Fruit fly (Drosophila melanogaster) whole organism, prepupa: ENCODE results near the gene CG7509.

ENCODE experiments used
- Blimp-1 ChIP-seq: fragments of 200-800 bp; sonication (Bioruptor generic); optimal IDR thresholded peaks from 3 replicates; lab custom pipeline; 2017; ENCODE audit warnings: missing biosample characterization, missing genetic modification characterization, mild to moderate bottlenecking, moderate library complexity, missing genetic modification reagents
- CG10631 ChIP-seq: fragments of 200-800 bp; sonication (Bioruptor generic); optimal IDR thresholded peaks from 2 replicates; lab custom pipeline; 2016; ENCODE audit warnings: missing biosample characterization, missing genetic modification characterization
- CG11294 ChIP-seq: fragments of 200-800 bp; sonication (Bioruptor generic); IDR thresholded peaks from 2 replicates; pipeline ENCODE4 v1.3.6; 2022; ENCODE audit warnings: missing biosample characterization, missing genetic modification characterization
- CG11762 ChIP-seq: fragments of 200-800 bp; sonication (Bioruptor generic); optimal IDR thresholded peaks from 3 replicates; lab custom pipeline; 2016; ENCODE audit warnings: missing biosample characterization, missing genetic modification characterization; ENCODE audit not compliant: insufficient read depth
- CG11902 ChIP-seq: fragments of 200-800 bp; sonication (Bioruptor generic); optimal IDR thresholded peaks from 3 replicates; lab custom pipeline; 2016; ENCODE audit warnings: missing biosample characterization, missing genetic modification characterization
- CG16779 ChIP-seq: fragments of 200-800 bp; sonication (Bioruptor generic); optimal IDR thresholded peaks from 3 replicates; lab custom pipeline; 2017; ENCODE audit warnings: missing biosample characterization, mild to moderate bottlenecking, missing genetic modification characterization
- CG3032 ChIP-seq: fragments of 200-800 bp; optimal IDR thresholded peaks from 2 replicates; lab custom pipeline; 2019; ENCODE audit warnings: missing biosample characterization, mild to moderate bottlenecking, missing genetic modification characterization, moderate library complexity
- CG31627 ChIP-seq: fragments of 200-800 bp; sonication (Bioruptor generic); optimal IDR thresholded peaks from 3 replicates; lab custom pipeline; 2016; ENCODE audit warnings: missing biosample characterization, missing genetic modification characterization
- CG32006 ChIP-seq: fragments of 200-800 bp; sonication (Bioruptor generic); optimal IDR thresholded peaks from 3 replicates; lab custom pipeline; 2017; ENCODE audit warnings: missing biosample characterization, mild to moderate bottlenecking, missing genetic modification characterization
- CG34406 ChIP-seq: fragments of 200-800 bp; sonication (Bioruptor generic); optimal IDR thresholded peaks from 3 replicates; lab custom pipeline; 2016; ENCODE audit warnings: missing biosample characterization, missing genetic modification characterization
- CG4318 ChIP-seq: fragments of 200-800 bp; sonication (Bioruptor generic); optimal IDR thresholded peaks from 3 replicates; lab custom pipeline; 2017; ENCODE audit warnings: missing biosample characterization, mild to moderate bottlenecking, missing genetic modification characterization
- CG6163 ChIP-seq: fragments of 200-800 bp; sonication (Bioruptor generic); IDR thresholded peaks from 3 replicates; pipeline ENCODE4 v1.3.6; 2022; ENCODE audit warnings: missing biosample characterization, missing genetic modification characterization
- CG6792 ChIP-seq: fragments of 200-800 bp; sonication (Bioruptor generic); optimal IDR thresholded peaks from 3 replicates; lab custom pipeline; 2016; ENCODE audit warnings: missing biosample characterization, missing genetic modification characterization
- CG6854 ChIP-seq: fragments of 200-800 bp; sonication (Bioruptor generic); optimal IDR thresholded peaks from 2 replicates; lab custom pipeline; 2017; ENCODE audit warnings: missing biosample characterization, mild to moderate bottlenecking, missing genetic modification characterization
- CG7368 ChIP-seq: fragments of 200-800 bp; sonication (Bioruptor generic); optimal IDR thresholded peaks from 3 replicates; lab custom pipeline; 2016; ENCODE audit warnings: missing biosample characterization, missing genetic modification characterization
- CG8119 ChIP-seq: fragments of 200-800 bp; sonication (Bioruptor generic); IDR thresholded peaks from 3 replicates; pipeline ENCODE4 v1.3.6; 2022; ENCODE audit warnings: missing biosample characterization, missing genetic modification characterization
- CG8319 ChIP-seq: fragments of 200-800 bp; sonication (Bioruptor generic); optimal IDR thresholded peaks from 3 replicates; lab custom pipeline; 2016; ENCODE audit warnings: missing biosample characterization, missing genetic modification characterization
- CG8632 ChIP-seq: fragments of 200-800 bp; sonication (Bioruptor generic); optimal IDR thresholded peaks from 3 replicates; lab custom pipeline; 2016; ENCODE audit warnings: missing biosample characterization, missing genetic modification characterization
- CG9139 ChIP-seq: fragments of 200-800 bp; sonication (Bioruptor generic); optimal IDR thresholded peaks from 3 replicates; lab custom pipeline; 2017; ENCODE audit warnings: missing biosample characterization, mild to moderate bottlenecking, missing genetic modification characterization
- Eip78C ChIP-seq: fragments of 200-800 bp; sonication (Bioruptor generic); peaks from one replicate; lab custom pipeline; 2016; ENCODE audit warnings: missing biosample characterization, missing genetic modification characterization
- Hr38 ChIP-seq: sonication (Bioruptor generic); optimal IDR thresholded peaks from 2 replicates; lab custom pipeline; 2016; ENCODE audit warnings: missing biosample characterization, missing genetic modification characterization
- Hr39 ChIP-seq: fragments of 200-800 bp; sonication (Bioruptor generic); optimal IDR thresholded peaks from 2 replicates; lab custom pipeline; 2016; ENCODE audit warnings: missing biosample characterization, missing genetic modification characterization
- Hr4 ChIP-seq: fragments of 200-800 bp; sonication (Bioruptor generic); optimal IDR thresholded peaks from 3 replicates; lab custom pipeline; 2016; ENCODE audit warnings: missing biosample characterization, missing genetic modification characterization
- Met ChIP-seq: fragments of 200-800 bp; sonication (Bioruptor generic); optimal IDR thresholded peaks from 3 replicates; lab custom pipeline; 2016; ENCODE audit warnings: missing biosample characterization, missing genetic modification characterization
- OdsH ChIP-seq: fragments of 200-800 bp; sonication (Bioruptor generic); optimal IDR thresholded peaks from 3 replicates; lab custom pipeline; 2016; ENCODE audit warnings: missing biosample characterization, missing genetic modification characterization
- Smox ChIP-seq: fragments of 200-800 bp; sonication (Bioruptor generic); optimal IDR thresholded peaks from 3 replicates; lab custom pipeline; 2016; ENCODE audit warnings: missing biosample characterization, missing genetic modification characterization
- Sox14 ChIP-seq: fragments of 200-800 bp; sonication (Bioruptor generic); optimal IDR thresholded peaks from 3 replicates; lab custom pipeline; 2016; ENCODE audit warnings: missing biosample characterization, missing genetic modification characterization
- Sox15 ChIP-seq: fragments of 200-800 bp; sonication (Bioruptor generic); optimal IDR thresholded peaks from 3 replicates; lab custom pipeline; 2016; ENCODE audit warnings: missing biosample characterization, missing genetic modification characterization
- achi ChIP-seq: fragments of 200-800 bp; sonication (Bioruptor generic); optimal IDR thresholded peaks from 3 replicates; lab custom pipeline; 2016; ENCODE audit warnings: missing biosample characterization, missing genetic modification characterization
- cyc ChIP-seq: fragments of 200-800 bp; sonication (Bioruptor generic); optimal IDR thresholded peaks from 3 replicates; lab custom pipeline; 2016; ENCODE audit warnings: missing biosample characterization, missing genetic modification characterization
- dsx ChIP-seq: fragments of 200-800 bp; optimal IDR thresholded peaks from 3 replicates; lab custom pipeline; 2019; ENCODE audit warnings: missing biosample characterization, mild to moderate bottlenecking, missing genetic modification characterization, moderate library complexity; ENCODE audit not compliant: poor library complexity, severe bottlenecking
- eg ChIP-seq: fragments of 200-800 bp; sonication (Bioruptor generic); IDR thresholded peaks from 3 replicates; pipeline ENCODE4 v1.3.6; 2022; ENCODE audit warnings: missing biosample characterization, missing genetic modification characterization
- esn ChIP-seq: fragments of 200-800 bp; sonication (Bioruptor generic); optimal IDR thresholded peaks from 2 replicates; lab custom pipeline; 2016; ENCODE audit warnings: missing biosample characterization, mild to moderate bottlenecking, missing genetic modification characterization, moderate library complexity
- fd59A ChIP-seq: fragments of 200-800 bp; sonication (Bioruptor generic); optimal IDR thresholded peaks from 2 replicates; lab custom pipeline; 2017; ENCODE audit warnings: missing biosample characterization, mild to moderate bottlenecking, missing genetic modification characterization, missing genetic modification reagents
- lz ChIP-seq: fragments of 200-800 bp; sonication (Bioruptor generic); optimal IDR thresholded peaks from 3 replicates; lab custom pipeline; 2016; ENCODE audit warnings: missing biosample characterization, missing genetic modification characterization
- net ChIP-seq: fragments of 200-800 bp; sonication (Bioruptor generic); optimal IDR thresholded peaks from 3 replicates; lab custom pipeline; 2016; ENCODE audit warnings: missing biosample characterization, missing genetic modification characterization
- pdm3 ChIP-seq: fragments of 200-800 bp; sonication (Bioruptor generic); optimal IDR thresholded peaks from 3 replicates; lab custom pipeline; 2016; ENCODE audit warnings: missing biosample characterization, missing genetic modification characterization
- salr ChIP-seq, 2 experiments: fragments of 200-800 bp; sonication (Bioruptor generic); optimal IDR thresholded peaks; 3 replicates each; lab custom pipeline; 2016 to 2018; ENCODE audit warnings: missing biosample characterization in 2 of 2, missing genetic modification characterization in 2 of 2, mild to moderate bottlenecking in 1 of 2
- ss ChIP-seq, 2 experiments: fragments of 200-800 bp; sonication (Bioruptor generic); optimal IDR thresholded peaks; 2 replicates in 1 of 2; 3 replicates in 1 of 2; lab custom pipeline; 2017 to 2018; ENCODE audit warnings: mild to moderate bottlenecking in 2 of 2, missing biosample characterization in 2 of 2, missing genetic modification characterization in 2 of 2, moderate library complexity in 1 of 2
- svp ChIP-seq: fragments of 200-800 bp; sonication (Bioruptor generic); peaks from one replicate; lab custom pipeline; 2016; ENCODE audit warnings: missing biosample characterization, missing genetic modification characterization
- topi ChIP-seq: fragments of 200-800 bp; sonication (Bioruptor generic); optimal IDR thresholded peaks from 3 replicates; lab custom pipeline; 2016; ENCODE audit warnings: missing biosample characterization, missing genetic modification characterization
- vri ChIP-seq: fragments of 200-800 bp; sonication (Bioruptor generic); optimal IDR thresholded peaks from 3 replicates; lab custom pipeline; 2016; ENCODE audit warnings: missing biosample characterization, mild to moderate bottlenecking, missing genetic modification characterization

CG7509 gene

DNA sequence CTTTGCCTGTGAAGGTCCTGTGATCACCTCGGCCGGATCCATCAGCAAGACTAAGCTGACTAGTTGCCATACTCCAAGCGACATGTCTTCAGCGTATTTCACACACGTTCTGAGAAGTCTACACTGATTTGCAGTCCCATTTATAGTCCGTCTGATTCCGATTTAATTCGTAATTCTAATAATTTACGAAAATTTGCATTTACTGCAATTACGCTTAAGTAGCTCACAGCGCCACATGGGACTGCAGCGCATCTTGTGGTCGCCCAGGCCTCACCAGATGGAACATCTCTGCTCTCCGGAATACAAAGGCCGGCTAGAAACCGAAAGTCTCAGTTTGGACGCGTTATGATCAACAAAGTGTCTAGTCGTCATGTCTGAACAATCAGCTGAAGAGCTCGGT is at the start of gene CG7509:
Gene CG7509, minus strand, starts transcription at position 101 of the 400 bp plus-strand sequence.
- TF ChIP-seq vri (GFP tag; lab: Kevin White, UChicago), result no peak
- no peak for TF ChIP-seq CG11294 (GFP tag; lab: Robert Waterston, UW)
- no peak for TF ChIP-seq CG34406
- TF ChIP-seq Sox14, result no peak
- no peak for TF ChIP-seq CG10631 (GFP tag; lab: Kevin White, UChicago)
- no peak for TF ChIP-seq CG8319 (GFP tag; lab: Kevin White, UChicago)
- no peak for TF ChIP-seq fd59A (GFP tag; lab: Kevin White, UChicago)
- TF ChIP-seq, all 60 proteins: peak for 0

DNA sequence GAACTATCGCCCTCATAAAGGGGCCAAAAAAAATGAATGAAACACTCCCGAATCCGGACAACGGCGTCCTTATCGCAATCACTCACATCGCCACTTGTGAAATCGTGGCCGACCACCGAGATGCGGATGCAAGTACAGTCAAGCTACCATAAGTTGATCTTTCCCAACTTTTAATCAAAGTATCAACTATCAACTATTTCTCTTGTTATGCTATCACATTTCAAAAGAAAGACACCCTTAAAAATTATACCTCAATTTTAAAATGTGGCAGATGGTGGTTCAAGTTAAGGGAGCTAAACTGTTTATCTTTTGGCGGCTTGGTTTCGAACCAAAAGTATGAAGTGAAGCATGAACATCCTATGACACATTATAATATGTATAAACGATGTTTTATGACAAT is 49.1 kb upstream of the CG7509 start:
- TF ChIP-seq cyc (GFP tag; lab: Kevin White, UChicago) (peak; percentile 19), Hr39 (GFP tag; lab: Kevin White, UChicago) (peak; percentile 37), CG6792 (peak; percentile 10), svp (GFP tag; lab: Kevin White, UChicago) (peak; percentile 93), CG11762 (GFP tag; lab: Kevin White, UChicago) (no peak), Smox (peak; percentile 13), CG3032 (tag; lab: Kevin White, UChicago) (no peak), topi (peak; percentile 25), CG8632 (GFP tag; lab: Kevin White, UChicago) (no peak), lz (GFP tag; lab: Kevin White, UChicago) (peak; percentile 12), Eip78C (GFP tag; lab: Kevin White, UChicago) (peak; percentile 68), Met (GFP tag; lab: Kevin White, UChicago) (peak; percentile 0), CG31627 (GFP tag; lab: Kevin White, UChicago) (peak; percentile 17)

DNA sequence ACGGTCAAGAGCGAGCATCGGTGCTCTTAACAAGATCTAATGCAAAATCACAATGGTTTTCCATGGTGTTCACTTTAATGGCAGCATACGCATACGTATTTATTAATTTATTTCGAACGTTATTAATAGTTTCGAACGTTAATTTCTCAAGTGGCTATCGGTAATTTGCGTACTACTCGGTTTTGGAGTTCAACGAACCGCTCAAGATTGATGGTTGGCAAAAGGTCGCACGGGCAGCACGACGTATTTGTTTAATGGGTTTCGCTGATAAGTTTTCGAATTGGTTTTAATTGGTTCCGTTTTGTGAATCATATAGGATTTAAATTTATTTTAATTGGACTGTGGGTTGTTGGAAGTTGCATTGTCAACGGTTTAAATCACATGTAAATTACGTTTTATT is 48.0 kb upstream of the CG7509 start:
- TF ChIP-seq svp (GFP tag; lab: Kevin White, UChicago), result peak; percentile 83
- no peak for TF ChIP-seq eg (GFP tag; lab: Robert Waterston, UW)
- no peak for TF ChIP-seq Met (GFP tag; lab: Kevin White, UChicago)

DNA sequence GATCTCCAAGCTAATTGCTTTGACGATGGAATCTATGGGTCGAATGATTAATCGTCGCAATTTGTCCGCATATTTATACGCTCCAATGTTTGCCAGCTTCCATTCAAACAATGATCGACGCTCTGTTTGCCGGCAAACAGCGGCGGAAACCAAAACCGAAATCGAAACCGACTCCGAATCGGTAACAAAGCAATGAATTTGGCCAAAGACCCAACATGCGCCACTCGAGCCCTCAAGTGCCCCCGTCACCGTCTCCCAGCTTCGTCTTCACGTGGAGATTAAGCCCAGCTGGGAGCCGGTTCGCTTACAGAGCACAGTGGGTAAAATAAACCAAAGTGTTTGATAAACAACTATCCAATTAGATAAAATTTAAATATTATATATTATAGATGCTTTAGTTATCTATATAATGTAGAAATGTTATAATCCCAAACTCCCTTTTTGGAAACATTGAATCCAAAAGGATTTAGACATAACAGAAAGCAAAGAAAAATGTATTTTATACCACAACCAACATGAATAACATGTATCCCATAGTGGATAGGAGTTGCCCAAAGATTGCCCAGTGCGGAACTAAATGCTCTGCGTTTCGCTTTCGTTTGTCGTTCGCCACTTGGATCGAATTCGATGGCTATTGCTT is 47.5 kb upstream of the CG7509 start, which contains the start of gene CG32237:
Gene CG32237, minus strand, starts transcription at position 51 of the 640 bp plus-strand sequence.
- TF ChIP-seq Eip78C (GFP tag; lab: Kevin White, UChicago), result peak; percentile 19
- TF ChIP-seq achi (GFP tag; lab: Kevin White, UChicago), result peak; percentile 13
- peak; percentile 4 for TF ChIP-seq OdsH
- TF ChIP-seq esn (GFP tag; lab: Kevin White, UChicago), result no peak

DNA sequence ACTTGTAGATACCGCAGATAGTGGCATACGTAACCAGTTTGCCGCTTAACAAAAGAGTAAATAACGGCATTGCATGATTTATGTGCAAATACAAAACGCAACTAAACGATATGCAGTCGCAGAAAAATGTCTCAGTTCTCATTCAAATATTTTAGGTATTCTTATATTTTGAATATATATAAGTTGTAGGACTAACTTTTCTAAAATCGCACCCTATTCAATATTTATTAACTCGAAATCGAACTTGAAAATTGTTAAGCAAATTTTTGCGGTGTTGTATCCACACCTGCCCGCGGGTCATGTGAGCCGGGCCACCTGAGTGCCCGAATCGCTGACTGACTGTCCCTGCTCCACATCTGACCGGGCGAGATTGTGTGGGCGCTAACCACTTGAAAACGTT is 43.0 kb upstream of the CG7509 start:
- TF ChIP-seq CG11294 (GFP tag; lab: Robert Waterston, UW) (0 out of 2 replicates have a peak, but pooled peaks have one; percentile 17), Hr4 (GFP tag; lab: Kevin White, UChicago) (no peak), ss (GFP tag; optimal IDR thresholded peaks at IDR 0.05; lab: Kevin White, UChicago) (no peak), dsx (GFP tag; lab: Kevin White, UChicago) (no peak), CG9139 (GFP tag; lab: Kevin White, UChicago) (no peak), CG8632 (GFP tag; lab: Kevin White, UChicago) (no peak), CG11762 (GFP tag; lab: Kevin White, UChicago) (no peak), net (no peak), Met (GFP tag; lab: Kevin White, UChicago) (no peak), CG34406 (no peak), eg (GFP tag; lab: Robert Waterston, UW) (peak; percentile 49; the same call in 1 of the 3 replicates), OdsH (no peak), vri (GFP tag; lab: Kevin White, UChicago) (no peak), CG6854 (GFP tag; lab: Kevin White, UChicago) (no peak), CG8119 (GFP tag; lab: Robert Waterston, UW) (peak; percentile 53; the same call in 2 of the 3 replicates), salr (GFP tag; optimal IDR thresholded peaks at IDR 0.05; lab: Kevin White, UChicago) (no peak), CG16779 (no peak), achi (GFP tag; lab: Kevin White, UChicago) (no peak), Blimp-1 (GFP tag; lab: Kevin White, UChicago) (no peak), CG4318 (GFP tag; lab: Kevin White, UChicago) (no peak), svp (GFP tag; lab: Kevin White, UChicago) (peak; percentile 1), CG32006 (GFP tag; lab: Kevin White, UChicago) (no peak), pdm3 (no peak), Eip78C (GFP tag; lab: Kevin White, UChicago) (peak; percentile 39), CG11902 (no peak), Hr38 (no peak), Sox15 (GFP tag; lab: Kevin White, UChicago) (no peak), CG7368 (GFP tag; lab: Kevin White, UChicago) (no peak), CG6163 (peak; percentile 55; the same call in 1 of the 3 replicates)
